Fruit fly (Drosophila melanogaster) Kc167 (cell line): ENCODE results near the gene Exd2.

Experiments
- Myc ChIP-seq: fragments of >200 bp; optimal IDR thresholded peaks from 2 replicates; lab custom pipeline; 2017; ENCODE audit warnings: missing external identifiers
- h ChIP-seq: fragments of >200 bp; optimal IDR thresholded peaks from 3 replicates; lab custom pipeline; 2018; ENCODE audit warnings: missing external identifiers
- insv ChIP-seq: fragments of >200 bp; optimal IDR thresholded peaks from 3 replicates; lab custom pipeline; 2018; ENCODE audit warnings: missing external identifiers
- psq ChIP-seq: fragments of >200 bp; optimal IDR thresholded peaks from 2 replicates; lab custom pipeline; 2017; ENCODE audit warnings: missing external identifiers

DNA sequence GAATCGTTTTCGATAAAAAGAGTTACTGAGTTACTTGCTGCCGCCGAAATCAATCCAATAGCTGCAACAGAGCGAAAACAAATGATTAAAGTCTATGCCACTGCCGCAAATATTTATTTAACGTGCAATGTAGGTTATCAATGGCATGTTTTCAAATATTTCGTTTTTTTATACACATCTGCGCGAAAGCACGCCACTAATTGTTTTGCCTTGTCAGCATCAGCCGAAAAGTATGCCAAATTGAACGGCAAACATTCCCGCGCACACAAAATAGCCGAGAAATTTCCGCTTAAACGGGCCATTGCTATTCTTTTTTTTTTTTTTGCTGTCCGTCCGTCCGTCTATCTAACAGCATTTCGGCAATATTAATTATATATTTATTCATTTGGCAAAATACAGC is 16.5 kb upstream of the Exd2 start:
- TF ChIP-seq h (lab: Kevin White, UChicago) (no peak), insv (lab: Kevin White, UChicago) (no peak), psq (lab: Kevin White, UChicago) (no peak), Myc (no peak)
